Worm (Caenorhabditis elegans): Measurements from ENCODE around the gene C23F12.3.

DNA sequence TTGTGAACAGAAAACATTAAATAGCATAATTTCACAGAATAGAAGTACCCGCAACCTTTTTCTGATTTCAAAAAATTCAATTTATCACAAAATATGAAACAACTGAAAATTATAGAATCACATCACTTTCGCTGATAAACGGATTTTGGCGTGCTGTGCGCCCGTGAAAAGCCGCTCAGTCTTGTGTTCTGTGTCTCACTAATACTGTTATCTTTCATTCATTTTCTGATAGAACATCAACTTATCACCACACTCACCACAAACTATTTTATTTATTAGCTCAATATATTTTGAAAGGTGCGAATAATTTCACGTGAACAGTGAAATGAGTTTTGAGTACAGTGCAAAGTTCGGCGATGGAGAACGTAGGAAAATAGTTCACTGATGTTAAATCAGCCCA, 27.4 kb upstream of the C23F12.3 start:
- no peak for TF ChIP-seq lsy-2 (tag; optimal IDR thresholded peaks at IDR 0.05)
- no peak for TF ChIP-seq lin-13 (GFP tag; optimal IDR thresholded peaks at IDR 0.05)
- TF ChIP-seq aly-2 (tag; optimal IDR thresholded peaks at IDR 0.05), result no peak
- no peak for TF ChIP-seq sma-3 (GFP tag; optimal IDR thresholded peaks at IDR 0.05)
- TF ChIP-seq lin-39 (tag; optimal IDR thresholded peaks at IDR 0.05), result no peak
- TF ChIP-seq zag-1 (tag; optimal IDR thresholded peaks at IDR 0.05), result no peak
- no peak for TF ChIP-seq ztf-11 (tag; optimal IDR thresholded peaks at IDR 0.05)
- TF ChIP-seq elt-3 (tag; optimal IDR thresholded peaks at IDR 0.05), result no peak
- no peak for TF ChIP-seq ceh-16 (tag; optimal IDR thresholded peaks at IDR 0.05)
- TF ChIP-seq mdl-1 (tag; optimal IDR thresholded peaks at IDR 0.05), result no peak
- TF ChIP-seq crh-2 (tag; optimal IDR thresholded peaks at IDR 0.05), result no peak

Data from whole organism, L2 larva.